Worm (Caenorhabditis elegans) whole organism, L4 larva: ENCODE data around the gene F56H9.2.

Experiments used
- F10B5.3 ChIP-seq: sonication (generic microtip); optimal IDR thresholded peaks from 2 replicates; lab custom pipeline; 2016; ENCODE audit warnings: mild to moderate bottlenecking, missing genetic modification characterization, missing compliant biosample characterization
- F26F4.8 ChIP-seq: fragments of 200-800 bp; sonication (Bioruptor generic); conservative IDR thresholded peaks from 2 replicates; pipeline ENCODE4 v1.3.6; 2022; ENCODE audit warnings: missing genetic modification characterization, missing compliant biosample characterization
- F44E2.7 ChIP-seq: fragments of 200-800 bp; sonication (Bioruptor generic); IDR thresholded peaks from 2 replicates; pipeline ENCODE4 v2.1.2; 2022; ENCODE audit warnings: missing genetic modification characterization, missing compliant biosample characterization
- T26A8.4 ChIP-seq: fragments of 200-800 bp; sonication (Bioruptor generic); IDR thresholded peaks from 2 replicates; pipeline ENCODE4 v1.3.6; 2022; ENCODE audit warnings: missing genetic modification characterization, missing compliant biosample characterization
- ZK546.5 ChIP-seq, 2 experiments: sonication (generic microtip); optimal IDR thresholded peaks; 2 replicates each; lab custom pipeline; 2017; ENCODE audit warnings: missing biosample characterization in 2 of 2, missing genetic modification characterization in 2 of 2
- aha-1 ChIP-seq: fragments of 150-350 bp; peaks from one replicate; lab custom pipeline; 2014; ENCODE audit warnings: missing biosample characterization, missing genetic modification characterization
- ama-1 ChIP-seq: fragments of 150-350 bp; optimal IDR thresholded peaks from 2 replicates; lab custom pipeline; 2014; ENCODE audit warnings: inconsistent platforms, mixed read lengths
- arid-1 ChIP-seq: fragments of 200-800 bp; sonication (Bioruptor generic); conservative IDR thresholded peaks from 2 replicates; pipeline ENCODE4 v1.3.6; 2022; ENCODE audit warnings: missing genetic modification reagents, missing genetic modification characterization, missing compliant biosample characterization
- ceh-20 ChIP-seq: fragments of 200-800 bp; sonication (Bioruptor generic); IDR thresholded peaks from 2 replicates; pipeline ENCODE4 v1.3.6; 2022; ENCODE audit warnings: missing genetic modification reagents, missing genetic modification characterization, missing compliant biosample characterization
- ceh-28 ChIP-seq: fragments of 150-350 bp; optimal IDR thresholded peaks from 2 replicates; lab custom pipeline; 2014; ENCODE audit warnings: missing biosample characterization, missing genetic modification reagents, missing genetic modification characterization
- ceh-32 ChIP-seq: sonication (generic microtip); optimal IDR thresholded peaks from 2 replicates; lab custom pipeline; 2016; ENCODE audit warnings: mild to moderate bottlenecking, missing genetic modification characterization, missing compliant biosample characterization; ENCODE audit not compliant: poor library complexity
- ces-1 ChIP-seq: fragments of 150-350 bp; sonication (generic microtip); optimal IDR thresholded peaks from 4 replicates; lab custom pipeline; 2014; ENCODE audit warnings: missing biosample characterization, missing genetic modification reagents, missing genetic modification characterization
- cey-2 ChIP-seq: sonication (generic microtip); optimal IDR thresholded peaks from 3 replicates; lab custom pipeline; 2017; ENCODE audit warnings: missing genetic modification characterization, mild to moderate bottlenecking, missing compliant biosample characterization, antibody characterized with exemption, borderline replicate concordance; ENCODE audit not compliant: insufficient read depth
- daf-16 ChIP-seq, 3 experiments: sonication (generic microtip); optimal IDR thresholded peaks; 2 replicates each; lab custom pipeline; 2016 to 2017; ENCODE audit warnings: missing genetic modification characterization in 3 of 3, missing genetic modification reagents in 3 of 3, mild to moderate bottlenecking in 2 of 3, missing compliant biosample characterization in 2 of 3, missing biosample characterization in 1 of 3, moderate library complexity in 1 of 3
- dmd-6 ChIP-seq: fragments of 200-800 bp; sonication (Bioruptor generic); IDR thresholded peaks from 2 replicates; pipeline ENCODE4 v1.3.6; 2022; ENCODE audit warnings: missing genetic modification reagents, missing genetic modification characterization, missing compliant biosample characterization
- dmd-9 ChIP-seq: fragments of 200-800 bp; sonication (Bioruptor generic); IDR thresholded peaks from 2 replicates; pipeline ENCODE4 v1.3.6; 2022; ENCODE audit warnings: missing genetic modification reagents, missing genetic modification characterization, missing compliant biosample characterization
- dpl-1 ChIP-seq: fragments of 150-350 bp; optimal IDR thresholded peaks from 2 replicates; lab custom pipeline; 2014; ENCODE audit warnings: missing biosample characterization, missing genetic modification reagents, missing genetic modification characterization
- dve-1 ChIP-seq: sonication (generic microtip); optimal IDR thresholded peaks from 2 replicates; lab custom pipeline; 2017; ENCODE audit warnings: antibody characterized with exemption, mild to moderate bottlenecking, missing genetic modification characterization, missing compliant biosample characterization; ENCODE audit not compliant: insufficient read depth
- fos-1 ChIP-seq: fragments of 150-350 bp; optimal IDR thresholded peaks from 2 replicates; lab custom pipeline; 2014; ENCODE audit warnings: missing biosample characterization, missing genetic modification characterization
- hlh-11 ChIP-seq: fragments of 200-800 bp; sonication (Bioruptor generic); optimal IDR thresholded peaks from 2 replicates; lab custom pipeline; 2018; ENCODE audit warnings: mild to moderate bottlenecking, missing genetic modification characterization, missing compliant biosample characterization
- hlh-30 ChIP-seq: sonication (generic microtip); optimal IDR thresholded peaks from 2 replicates; lab custom pipeline; 2017; ENCODE audit warnings: antibody characterized with exemption, mild to moderate bottlenecking, missing genetic modification characterization, missing compliant biosample characterization; ENCODE audit not compliant: insufficient read depth
- jun-1 ChIP-seq: fragments of 150-350 bp; optimal IDR thresholded peaks from 2 replicates; lab custom pipeline; 2014; ENCODE audit warnings: missing biosample characterization, missing genetic modification reagents, missing genetic modification characterization
- lin-29 ChIP-seq: fragments of 200-800 bp; sonication (Bioruptor generic); IDR thresholded peaks from 2 replicates; pipeline ENCODE4 v1.3.6; 2022; ENCODE audit warnings: missing genetic modification reagents, missing genetic modification characterization, missing compliant biosample characterization
- lir-3 ChIP-seq: sonication (generic microtip); optimal IDR thresholded peaks from 2 replicates; lab custom pipeline; 2016; ENCODE audit warnings: mild to moderate bottlenecking, missing genetic modification characterization, missing compliant biosample characterization
- mdl-1 ChIP-seq, 2 experiments: fragments of 150-350 bp in 1 of 2; sonication (generic microtip) in 1 of 2; optimal IDR thresholded peaks; 2 replicates each; lab custom pipeline; 2014 to 2017; ENCODE audit warnings: missing biosample characterization in 2 of 2, missing genetic modification characterization in 2 of 2
- mdt-29 ChIP-seq: fragments of 200-800 bp; sonication (Bioruptor generic); IDR thresholded peaks from 2 replicates; pipeline ENCODE4 v1.3.6; 2022; ENCODE audit warnings: missing genetic modification reagents, missing genetic modification characterization, missing compliant biosample characterization
- mes-2 ChIP-seq: sonication (generic microtip); optimal IDR thresholded peaks from 2 replicates; lab custom pipeline; 2016; ENCODE audit warnings: missing genotype, mild to moderate bottlenecking, missing genetic modification characterization, missing compliant biosample characterization; ENCODE audit not compliant: poor library complexity, severe bottlenecking
- mxl-2 ChIP-seq: fragments of 200-800 bp; sonication (Bioruptor generic); conservative IDR thresholded peaks from 2 replicates; pipeline ENCODE4 v1.3.6; 2022; ENCODE audit warnings: missing genetic modification reagents, missing genetic modification characterization, missing compliant biosample characterization
- mxl-3 ChIP-seq: fragments of 200-800 bp; sonication (Bioruptor generic); optimal IDR thresholded peaks from 2 replicates; lab custom pipeline; 2018; ENCODE audit warnings: mild to moderate bottlenecking, missing genetic modification characterization, missing compliant biosample characterization
- nhr-28 ChIP-seq: fragments of 150-350 bp; optimal IDR thresholded peaks from 2 replicates; lab custom pipeline; 2014; ENCODE audit warnings: missing biosample characterization, missing genetic modification characterization
- nhr-48 ChIP-seq: sonication (generic microtip); optimal IDR thresholded peaks from 2 replicates; lab custom pipeline; 2016; ENCODE audit warnings: mild to moderate bottlenecking, missing genetic modification characterization, missing compliant biosample characterization
- nhr-6 ChIP-seq: fragments of 150-350 bp; optimal IDR thresholded peaks from 2 replicates; lab custom pipeline; 2014; ENCODE audit warnings: missing biosample characterization, missing genetic modification characterization
- nhr-77 ChIP-seq: fragments of 150-350 bp; optimal IDR thresholded peaks from 2 replicates; lab custom pipeline; 2014; ENCODE audit warnings: missing biosample characterization, missing genetic modification characterization
- php-3 ChIP-seq: fragments of 200-800 bp; sonication (Bioruptor generic); IDR thresholded peaks from 2 replicates; pipeline ENCODE4 v1.3.6; 2022; ENCODE audit warnings: missing genetic modification reagents, missing genetic modification characterization, missing compliant biosample characterization
- pqm-1 ChIP-seq: sonication (generic microtip); optimal IDR thresholded peaks from 2 replicates; lab custom pipeline; 2017; ENCODE audit warnings: missing biosample characterization, missing genetic modification characterization
- rbr-2 ChIP-seq: sonication (generic microtip); optimal IDR thresholded peaks from 2 replicates; lab custom pipeline; 2016; ENCODE audit warnings: missing genotype, missing genetic modification characterization, missing compliant biosample characterization
- sdz-12 ChIP-seq: fragments of 200-800 bp; sonication (Bioruptor generic); optimal IDR thresholded peaks from 2 replicates; lab custom pipeline; 2018; ENCODE audit warnings: mild to moderate bottlenecking, missing genetic modification characterization, missing compliant biosample characterization
- spr-1 ChIP-seq: sonication (generic microtip); optimal IDR thresholded peaks from 2 replicates; lab custom pipeline; 2016; ENCODE audit warnings: mild to moderate bottlenecking, missing genetic modification characterization, missing compliant biosample characterization
- spr-3 ChIP-seq: fragments of 200-800 bp; sonication (Bioruptor generic); optimal IDR thresholded peaks from 2 replicates; lab custom pipeline; 2018; ENCODE audit warnings: mild to moderate bottlenecking, missing genetic modification characterization, missing compliant biosample characterization
- unc-130 ChIP-seq: sonication (generic microtip); optimal IDR thresholded peaks from 2 replicates; lab custom pipeline; 2016; ENCODE audit warnings: missing genetic modification reagents, missing genetic modification characterization, missing compliant biosample characterization
- unc-62 ChIP-seq, 3 experiments: fragments of 150-350 bp in 1 of 3; sonication (generic microtip); optimal IDR thresholded peaks in 2 of 3; peaks in 1 of 3; 1 replicate in 1 of 3; 2 replicates in 2 of 3; lab custom pipeline; 2014 to 2017; ENCODE audit warnings: missing biosample characterization in 3 of 3, missing genetic modification characterization in 3 of 3, missing genetic modification reagents in 3 of 3, missing genotype in 1 of 3
- zfp-3 ChIP-seq: fragments of 200-800 bp; sonication (Bioruptor generic); conservative IDR thresholded peaks from 2 replicates; pipeline ENCODE4 v1.3.6; 2022; ENCODE audit warnings: missing genetic modification reagents, missing genetic modification characterization, missing compliant biosample characterization

The F56H9.2 gene

ce11 chrV:12633046-12633445, 4.4 kb upstream of the F56H9.2 start:
- TF ChIP-seq mxl-3 (no peak), T26A8.4 (GFP tag; lab: Robert Waterston, UW) (no peak), dmd-9 (GFP tag; lab: Robert Waterston, UW) (no peak), hlh-30 (no peak), lir-3 (tag; lab: Kevin White, UChicago) (no peak), ceh-32 (tag; lab: Kevin White, UChicago) (no peak), F44E2.7 (GFP tag; lab: Robert Waterston, UW) (no peak), mes-2 (tag; lab: Kevin White, UChicago) (no peak), sdz-12 (GFP tag; lab: Kevin White, UChicago) (no peak), ces-1 (GFP tag; lab: Kevin White, UChicago) (no peak), mdt-29 (GFP tag; lab: Robert Waterston, UW) (no peak), nhr-48 (tag; lab: Kevin White, UChicago) (no peak), ZK546.5 (tag; optimal IDR thresholded peaks at IDR 0.05; lab: Kevin White, UChicago) (no peak), spr-1 (tag; lab: Kevin White, UChicago) (no peak)

ce11 chrV:12634050-12634449, 3.4 kb upstream of the F56H9.2 start:
- TF ChIP-seq pqm-1 (tag; lab: Kevin White, UChicago) (peak; percentile 45), unc-62 (GFP tag; optimal IDR thresholded peaks at IDR 0.05 in 1 of 2; lab: Kevin White, UChicago) (no peak), unc-62 (tag; optimal IDR thresholded peaks at IDR 0.05; lab: Kevin White, UChicago) (no peak), nhr-28 (tag; lab: Kevin White, UChicago) (peak; percentile 36)

ce11 chrV:12634746-12635145, 2.7 kb upstream of the F56H9.2 start:
- TF ChIP-seq dpl-1 (GFP tag; lab: Kevin White, UChicago) (no peak), aha-1 (tag; lab: Kevin White, UChicago) (peak; percentile 91), nhr-6 (tag; lab: Kevin White, UChicago) (peak; percentile 20), hlh-11 (no peak), daf-16 (GFP tag; optimal IDR thresholded peaks at IDR 0.05; lab: Kevin White, UChicago) (peak in 1 of 2 experiments; percentile 15), daf-16 (tag; optimal IDR thresholded peaks at IDR 0.05; lab: Kevin White, UChicago) (peak; percentile 26), lin-29 (GFP tag; lab: Robert Waterston, UW) (no peak), mxl-2 (peak; percentile 95), fos-1 (tag; lab: Kevin White, UChicago) (no peak)

- TF ChIP-seq cey-2 (tag; lab: Kevin White, UChicago) (no peak), nhr-77 (tag; lab: Kevin White, UChicago) (peak; percentile 76), zfp-3 (GFP tag; lab: Robert Waterston, UW) (no peak), daf-16 (GFP tag; optimal IDR thresholded peaks at IDR 0.05; lab: Kevin White, UChicago) (no peak), daf-16 (tag; optimal IDR thresholded peaks at IDR 0.05; lab: Kevin White, UChicago) (peak; percentile 45), spr-3 (GFP tag; lab: Kevin White, UChicago) (no peak), ama-1 (lab: Kevin White, UChicago) (no peak), dve-1 (tag; lab: Kevin White, UChicago) (peak; percentile 87), aha-1 (tag; lab: Kevin White, UChicago) (peak; percentile 30), php-3 (GFP tag; lab: Robert Waterston, UW) (peak; percentile 50; the same call in 1 of the 2 replicates), unc-130 (GFP tag; lab: Kevin White, UChicago) (no peak), ceh-20 (GFP tag; lab: Robert Waterston, UW) (no peak), ceh-32 (tag; lab: Kevin White, UChicago) (no peak), mdl-1 (tag; optimal IDR thresholded peaks at IDR 0.05; lab: Kevin White, UChicago) (peak; percentile 58 to 85), hlh-11 (peak; percentile 38), ceh-28 (no peak), F26F4.8 (GFP tag; lab: Robert Waterston, UW) (no peak), dmd-6 (GFP tag; lab: Robert Waterston, UW) (peak; percentile 51), mxl-3 (peak; percentile 44), hlh-30 (peak; percentile 86), rbr-2 (tag; lab: Kevin White, UChicago) (no peak), arid-1 (no peak), F10B5.3 (tag; lab: Kevin White, UChicago) (no peak), nhr-28 (tag; lab: Kevin White, UChicago) (peak; percentile 86), lir-3 (tag; lab: Kevin White, UChicago) (no peak), jun-1 (tag; lab: Kevin White, UChicago) (no peak)
Observed at ce11 chrV:12635218-12635617, 2.2 kb upstream of the F56H9.2 start.
